Worm (Caenorhabditis elegans): ENCODE measurements around the gene srsx-24.

Gene srsx-24

ce11 chrV:7381008-7381407 is 1.7 kb upstream of the srsx-24 start, which contains the start of gene C03G6.17:
Gene C03G6.17, minus strand, starts transcription at chrV:7381108.
- TF ChIP-seq lin-1 (GFP tag; IDR thresholded peaks at IDR 0.05) (no peak), aha-1 (tag) (peak; percentile 22), skn-1 (tag; optimal IDR thresholded peaks at IDR 0.05) (no peak), nhr-76 (tag; optimal IDR thresholded peaks at IDR 0.05) (no peak), set-16 (GFP tag; IDR thresholded peaks at IDR 0.05) (no peak), T20F7.1 (GFP tag; optimal IDR thresholded peaks at IDR 0.05) (no peak)

- peak in 1 of 2 experiments; percentile 20 for TF ChIP-seq unc-62 (GFP tag; optimal IDR thresholded peaks at IDR 0.05 in 1 of 2)
- TF ChIP-seq unc-62 (tag; optimal IDR thresholded peaks at IDR 0.05), result no peak
- TF ChIP-seq rbr-2 (tag; optimal IDR thresholded peaks at IDR 0.05), result no peak
Measured at ce11 chrV:7374090-7374489, 5.2 kb downstream of the srsx-24 start, which contains the start of gene srx-56. Gene srx-56, plus strand, starts transcription at chrV:7374390.

- no peak for TF ChIP-seq dve-1 (tag; optimal IDR thresholded peaks at IDR 0.05; ENCODE audit: insufficient read depth)
- TF ChIP-seq zfp-2 (tag; optimal IDR thresholded peaks at IDR 0.05), result no peak
- peak in 1 of 2 experiments; percentile 93 for TF ChIP-seq unc-62 (GFP tag; optimal IDR thresholded peaks at IDR 0.05 in 1 of 2)
- TF ChIP-seq unc-62 (tag; optimal IDR thresholded peaks at IDR 0.05), result no peak
- TF ChIP-seq cey-2 (tag; optimal IDR thresholded peaks at IDR 0.05; ENCODE audit: borderline replicate concordance, insufficient read depth), result no peak
Measured at ce11 chrV:7369578-7369977, 9.7 kb downstream of the srsx-24 start, which contains the start of gene srj-14. Gene srj-14, plus strand, starts transcription at chrV:7369708.

ce11 chrV:7364951-7365350 is 14.3 kb downstream of the srsx-24 start, which contains the start of gene exc-13:
Gene exc-13, plus strand, starts transcription at chrV:7365251.
- no peak for TF ChIP-seq mep-1 (tag; optimal IDR thresholded peaks at IDR 0.05)
- TF ChIP-seq skn-1 (tag; optimal IDR thresholded peaks at IDR 0.05), result no peak
- no peak for TF ChIP-seq dve-1 (tag; optimal IDR thresholded peaks at IDR 0.05; ENCODE audit: insufficient read depth)
- no peak for TF ChIP-seq sdz-12 (GFP tag; optimal IDR thresholded peaks at IDR 0.05)
- no peak for TF ChIP-seq aly-2 (tag; optimal IDR thresholded peaks at IDR 0.05)
- TF ChIP-seq ctbp-1 (GFP tag; IDR thresholded peaks at IDR 0.05), result no peak
- no peak for TF ChIP-seq F49E8.2 (tag; optimal IDR thresholded peaks at IDR 0.05; ENCODE audit: borderline replicate concordance)
- TF ChIP-seq daf-16 (GFP tag; optimal IDR thresholded peaks at IDR 0.05), result peak in 1 of 2 experiments; percentile 90
- TF ChIP-seq daf-16 (tag; optimal IDR thresholded peaks at IDR 0.05), result no peak

- TF ChIP-seq sdz-12 (GFP tag; optimal IDR thresholded peaks at IDR 0.05), result no peak
- no peak for TF ChIP-seq tra-1 (GFP tag; IDR thresholded peaks at IDR 0.05)
- TF ChIP-seq hlh-11 (tag; optimal IDR thresholded peaks at IDR 0.05), result peak; percentile 53
- TF ChIP-seq set-16 (GFP tag; IDR thresholded peaks at IDR 0.05), result no peak
- TF ChIP-seq ceh-20 (GFP tag; IDR thresholded peaks at IDR 0.05), result no peak
- TF ChIP-seq pqm-1 (tag; optimal IDR thresholded peaks at IDR 0.05), result peak; percentile 52
- TF ChIP-seq mdt-29 (GFP tag; IDR thresholded peaks at IDR 0.05), result no peak
- TF ChIP-seq duxl-1 (tag; optimal IDR thresholded peaks at IDR 0.05; ENCODE audit: poor library complexity), result no peak
- TF ChIP-seq pha-4 (GFP tag; IDR thresholded peaks at IDR 0.05), result no peak
- TF ChIP-seq pha-4 (tag; optimal IDR thresholded peaks at IDR 0.05), result no peak
- no peak for TF ChIP-seq T20F7.1 (GFP tag; optimal IDR thresholded peaks at IDR 0.05)
- no peak for TF ChIP-seq lsy-2 (tag; optimal IDR thresholded peaks at IDR 0.05)
- TF ChIP-seq unc-39 (tag; optimal IDR thresholded peaks at IDR 0.05), result no peak
- no peak for TF ChIP-seq nhr-111 (GFP tag; optimal IDR thresholded peaks at IDR 0.05)
- no peak for TF ChIP-seq hif-1 (tag; optimal IDR thresholded peaks at IDR 0.05)
- TF ChIP-seq ama-1 (optimal IDR thresholded peaks at IDR 0.05), result no peak
- peak; percentile 71 for TF ChIP-seq nhr-28 (tag; optimal IDR thresholded peaks at IDR 0.05)
- no peak for TF ChIP-seq F10B5.3 (tag; optimal IDR thresholded peaks at IDR 0.05)
- TF ChIP-seq lir-3 (tag; optimal IDR thresholded peaks at IDR 0.05), result no peak
- peak; percentile 57; the same call in 1 of the 2 replicates for TF ChIP-seq dmd-6 (GFP tag; IDR thresholded peaks at IDR 0.05)
- no peak for TF ChIP-seq daf-16 (GFP tag; optimal IDR thresholded peaks at IDR 0.05)
- peak; percentile 91 for TF ChIP-seq daf-16 (tag; optimal IDR thresholded peaks at IDR 0.05)
- no peak for TF ChIP-seq T26A8.4 (GFP tag; IDR thresholded peaks at IDR 0.05)
- no peak for TF ChIP-seq madf-5 (GFP tag; IDR thresholded peaks at IDR 0.05)
- TF ChIP-seq D1046.2 (GFP tag; IDR thresholded peaks at IDR 0.05), result no peak
- TF ChIP-seq daf-12 (tag; optimal IDR thresholded peaks at IDR 0.05), result no peak
- no peak for TF ChIP-seq ztf-11 (tag; optimal IDR thresholded peaks at IDR 0.05)
- no peak for TF ChIP-seq dmd-9 (GFP tag; IDR thresholded peaks at IDR 0.05)
- TF ChIP-seq spr-1 (tag; optimal IDR thresholded peaks at IDR 0.05), result no peak
- TF ChIP-seq mxl-2 (GFP tag; conservative IDR thresholded peaks at IDR 0.05), result no peak
Measured at ce11 chrV:7364059-7364458, 15.2 kb downstream of the srsx-24 start, which contains the start of gene cyp-35A2. Gene cyp-35A2, minus strand, starts transcription at chrV:7364182.

All from whole organism, L4 larva.